Worm (Caenorhabditis elegans): Measurements from ENCODE around the gene F10G7.12.

F10G7.12 gene

DNA sequence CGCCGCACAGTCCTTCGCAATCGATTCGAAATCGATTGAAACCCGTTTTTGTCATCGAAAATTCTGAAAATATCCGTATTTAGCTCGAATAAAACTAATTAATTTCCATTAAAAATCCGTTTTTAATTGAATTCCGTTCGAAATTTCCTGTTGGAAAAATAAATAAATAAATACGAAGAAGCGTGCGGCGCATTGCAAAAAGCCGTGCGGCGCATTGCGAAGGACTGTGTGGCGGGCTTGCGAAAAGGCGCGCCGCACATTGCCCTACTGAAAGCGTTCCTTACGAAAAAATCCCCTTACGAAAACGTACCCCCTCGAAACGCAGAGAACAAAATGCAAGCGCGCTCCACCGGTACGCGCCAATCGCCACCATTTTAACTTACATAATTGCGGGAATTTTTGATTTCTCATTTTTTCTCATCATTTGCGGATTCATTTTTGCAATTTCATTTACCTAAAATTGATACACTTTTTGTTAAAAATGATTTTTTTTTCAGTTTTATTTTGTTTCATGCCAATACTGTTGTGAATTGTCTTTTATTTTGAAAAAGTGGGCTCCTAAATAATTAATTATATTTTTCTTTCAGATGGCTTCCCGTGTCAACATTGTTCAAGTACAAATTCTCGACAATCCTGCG, 12.0 kb downstream of the F10G7.12 start, which contains the start of gene unc-85 (continued):
- TF ChIP-seq lin-29 (GFP tag; IDR thresholded peaks at IDR 0.05), result peak; percentile 65; the same call in 1 of the 2 replicates
- TF ChIP-seq nhr-6 (tag; optimal IDR thresholded peaks at IDR 0.05), result peak; percentile 33
- peak; percentile 43 for TF ChIP-seq nhr-11 (tag; optimal IDR thresholded peaks at IDR 0.05)
- TF ChIP-seq ceh-28 (tag; optimal IDR thresholded peaks at IDR 0.05), result peak; percentile 2
- TF ChIP-seq lsy-2 (tag; optimal IDR thresholded peaks at IDR 0.05), result peak; percentile 71 to 83
- TF ChIP-seq hlh-30 (tag; optimal IDR thresholded peaks at IDR 0.05; ENCODE audit: insufficient read depth), result peak; percentile 44
- peak; percentile 99 for TF ChIP-seq lin-38 (GFP tag; IDR thresholded peaks at IDR 0.05)
- peak in 1 of 2 experiments; percentile 41 for TF ChIP-seq daf-16 (GFP tag; optimal IDR thresholded peaks at IDR 0.05)
- TF ChIP-seq daf-16 (tag; optimal IDR thresholded peaks at IDR 0.05), result peak; percentile 32
- peak; percentile 82 for TF ChIP-seq mep-1 (tag; optimal IDR thresholded peaks at IDR 0.05)
- TF ChIP-seq mdt-29 (GFP tag; IDR thresholded peaks at IDR 0.05), result peak; percentile 57; the same call in 1 of the 2 replicates
- peak; percentile 79 for TF ChIP-seq madf-9 (GFP tag; conservative IDR thresholded peaks at IDR 0.05)
- TF ChIP-seq nhr-42 (GFP tag; IDR thresholded peaks at IDR 0.05), result peak; percentile 88
- TF ChIP-seq F37D6.2 (tag; optimal IDR thresholded peaks at IDR 0.05), result peak; percentile 49

DNA sequence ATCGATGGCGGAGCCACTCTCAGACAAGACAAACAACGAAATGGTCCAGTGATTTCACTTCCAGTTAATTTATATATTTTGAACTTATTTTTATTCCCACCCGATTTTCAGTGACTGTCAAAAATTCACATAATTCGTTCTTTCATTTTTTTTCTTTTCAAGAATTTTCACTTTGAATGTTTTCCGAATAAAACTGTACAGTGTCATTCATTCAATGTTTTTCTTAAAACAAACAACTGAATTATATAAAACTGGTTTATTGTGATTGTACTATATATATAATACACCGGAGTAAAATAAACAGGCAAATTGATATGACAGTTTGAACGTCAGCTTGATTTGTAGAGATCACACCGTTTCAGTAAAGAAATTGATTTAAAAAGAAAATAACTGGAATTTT, 13.4 kb downstream of the F10G7.12 start:
- TF ChIP-seq zfp-2 (tag; optimal IDR thresholded peaks at IDR 0.05) (no peak), nhr-10 (tag; optimal IDR thresholded peaks at IDR 0.05) (no peak), lin-38 (GFP tag; IDR thresholded peaks at IDR 0.05) (peak; percentile 61), dmd-6 (GFP tag; IDR thresholded peaks at IDR 0.05) (no peak), lin-39 (tag; optimal IDR thresholded peaks at IDR 0.05) (no peak), Y105C5A.15 (GFP tag; IDR thresholded peaks at IDR 0.05) (no peak), daf-16 (GFP tag; optimal IDR thresholded peaks at IDR 0.05) (no peak), daf-16 (tag; optimal IDR thresholded peaks at IDR 0.05) (no peak), daf-8 (GFP tag; IDR thresholded peaks at IDR 0.05) (no peak), mep-1 (tag; optimal IDR thresholded peaks at IDR 0.05) (peak; percentile 7), snpc-1.2 (GFP tag; IDR thresholded peaks at IDR 0.05) (no peak), vab-7 (GFP tag; IDR thresholded peaks at IDR 0.05) (no peak), hif-1 (tag; optimal IDR thresholded peaks at IDR 0.05) (no peak), F49E8.2 (tag; optimal IDR thresholded peaks at IDR 0.05; ENCODE audit: borderline replicate concordance) (peak; percentile 9), spr-1 (tag; optimal IDR thresholded peaks at IDR 0.05) (no peak), unc-130 (GFP tag; optimal IDR thresholded peaks at IDR 0.05) (peak; percentile 7), F10B5.3 (tag; optimal IDR thresholded peaks at IDR 0.05) (no peak), hlh-11 (tag; optimal IDR thresholded peaks at IDR 0.05) (no peak), lin-29 (GFP tag; IDR thresholded peaks at IDR 0.05) (no peak)

ce11 chrII:4706359-4706871, 16.8 kb downstream of the F10G7.12 start, which contains the start of the genes F10G7.9 and tsn-1:
TSS of gene F10G7.9 (minus strand) at chrII:4706485.
TSS of gene tsn-1 (plus strand) at chrII:4706821.
- TF ChIP-seq zfp-3 (GFP tag; conservative IDR thresholded peaks at IDR 0.05), result no peak
- TF ChIP-seq dpl-1 (GFP tag; optimal IDR thresholded peaks at IDR 0.05), result peak; percentile 70
- no peak for TF ChIP-seq vab-7 (GFP tag; IDR thresholded peaks at IDR 0.05)
- TF ChIP-seq hlh-30 (tag; optimal IDR thresholded peaks at IDR 0.05; ENCODE audit: insufficient read depth), result peak; percentile 73
- no peak for TF ChIP-seq pha-4 (GFP tag; IDR thresholded peaks at IDR 0.05)
- TF ChIP-seq pha-4 (tag; optimal IDR thresholded peaks at IDR 0.05), result peak; percentile 23
- no peak for TF ChIP-seq Y105C5A.15 (GFP tag; IDR thresholded peaks at IDR 0.05)
- peak; percentile 51 for TF ChIP-seq pqm-1 (tag; optimal IDR thresholded peaks at IDR 0.05)
- TF ChIP-seq nhr-48 (tag; optimal IDR thresholded peaks at IDR 0.05), result no peak
- TF ChIP-seq dmd-6 (GFP tag; IDR thresholded peaks at IDR 0.05), result peak; percentile 57
- peak; percentile 67 for TF ChIP-seq nhr-6 (tag; optimal IDR thresholded peaks at IDR 0.05)
- peak in 1 of 2 experiments; percentile 11 for TF ChIP-seq hif-1 (tag; optimal IDR thresholded peaks at IDR 0.05)
- no peak for TF ChIP-seq arid-1 (GFP tag; conservative IDR thresholded peaks at IDR 0.05)
- peak; percentile 11 for TF ChIP-seq unc-130 (GFP tag; optimal IDR thresholded peaks at IDR 0.05)
- TF ChIP-seq hlh-11 (tag; optimal IDR thresholded peaks at IDR 0.05), result peak; percentile 64
- no peak for TF ChIP-seq aly-2 (tag; optimal IDR thresholded peaks at IDR 0.05)
- TF ChIP-seq mep-1 (tag; optimal IDR thresholded peaks at IDR 0.05), result peak; percentile 63
- no peak for TF ChIP-seq daf-16 (GFP tag; optimal IDR thresholded peaks at IDR 0.05)
- peak; percentile 21 for TF ChIP-seq daf-16 (tag; optimal IDR thresholded peaks at IDR 0.05)
- TF ChIP-seq ceh-28 (tag; optimal IDR thresholded peaks at IDR 0.05), result no peak
- peak; percentile 0 for TF ChIP-seq rbr-2 (tag; optimal IDR thresholded peaks at IDR 0.05)
- TF ChIP-seq hmg-1.1 (GFP tag; IDR thresholded peaks at IDR 0.05), result peak; percentile 57; the same call in 1 of the 2 replicates
- TF ChIP-seq lin-39 (tag; optimal IDR thresholded peaks at IDR 0.05), result no peak
- peak; percentile 83 for TF ChIP-seq mes-2 (tag; optimal IDR thresholded peaks at IDR 0.05; ENCODE audit: poor library complexity, severe bottlenecking)
- TF ChIP-seq nhr-111 (GFP tag; optimal IDR thresholded peaks at IDR 0.05), result no peak
- peak; percentile 75 for TF ChIP-seq lin-38 (GFP tag; IDR thresholded peaks at IDR 0.05)
- TF ChIP-seq nhr-28 (tag; optimal IDR thresholded peaks at IDR 0.05), result peak; percentile 47
- TF ChIP-seq ztf-7 (tag; optimal IDR thresholded peaks at IDR 0.05), result no peak
- peak; percentile 59 for TF ChIP-seq dve-1 (tag; optimal IDR thresholded peaks at IDR 0.05; ENCODE audit: insufficient read depth)

All from whole organism, L4 larva.